Fruit fly (Drosophila melanogaster) whole organism, wandering third instar larva: ENCODE results near the gene CG13921.
A peak's percentile ranks its signal among the peaks of the same experiment; 100 is the strongest.

ENCODE experiments used
- Abd-B ChIP-seq: fragments of >200 bp; optimal IDR thresholded peaks from 2 replicates; lab custom pipeline; 2017; ENCODE audit warnings: missing biosample characterization, missing genetic modification characterization
- CG9705 ChIP-seq: fragments of 200-800 bp; sonication (Bioruptor generic); optimal IDR thresholded peaks from 2 replicates; lab custom pipeline; 2018; ENCODE audit warnings: missing biosample characterization, mild to moderate bottlenecking, missing genetic modification characterization
- CrebA ChIP-seq: fragments of 200-800 bp; sonication (Bioruptor generic); optimal IDR thresholded peaks from 2 replicates; lab custom pipeline; 2016; ENCODE audit warnings: missing biosample characterization, mild to moderate bottlenecking, missing genetic modification characterization, borderline replicate concordance
- Dif ChIP-seq: fragments of 200-275, 200-300 bp; sonication (Bioruptor generic); optimal IDR thresholded peaks from 2 replicates; lab custom pipeline; 2018; ENCODE audit warnings: missing biosample characterization, missing genetic modification characterization; ENCODE audit not compliant: partially characterized antibody
- GATAd ChIP-seq: sonication (Bioruptor generic); optimal IDR thresholded peaks from 2 replicates; lab custom pipeline; 2016; ENCODE audit warnings: missing biosample characterization, missing genetic modification characterization
- HLH106 ChIP-seq: fragments of 200-800 bp; optimal IDR thresholded peaks from 3 replicates; lab custom pipeline; 2019; ENCODE audit warnings: missing biosample characterization, mild to moderate bottlenecking, missing genetic modification characterization, moderate library complexity
- Hnf4 ChIP-seq: fragments of 200-800 bp; sonication (Bioruptor generic); optimal IDR thresholded peaks from 2 replicates; lab custom pipeline; 2016; ENCODE audit warnings: missing biosample characterization, mild to moderate bottlenecking, missing genetic modification characterization
- Hr78 ChIP-seq: fragments of >200 bp; optimal IDR thresholded peaks from 2 replicates; lab custom pipeline; 2017; ENCODE audit warnings: missing biosample characterization, missing genetic modification characterization
- Hr83 ChIP-seq: fragments of 200-300 bp; sonication (Bioruptor generic); optimal IDR thresholded peaks from 2 replicates; lab custom pipeline; 2016; ENCODE audit warnings: missing biosample characterization, mild to moderate bottlenecking, missing genetic modification characterization, moderate library complexity; ENCODE audit not compliant: poor library complexity, severe bottlenecking
- N ChIP-seq: fragments of >200 bp; optimal IDR thresholded peaks from 2 replicates; lab custom pipeline; 2018; ENCODE audit warnings: missing biosample characterization, missing external identifiers, missing genetic modification characterization
- OdsH ChIP-seq: fragments of 200-800 bp; sonication (Bioruptor generic); optimal IDR thresholded peaks from 2 replicates; lab custom pipeline; 2016; ENCODE audit warnings: missing biosample characterization, mild to moderate bottlenecking, missing genetic modification characterization
- Rel ChIP-seq, 2 experiments: fragments of 200-800 bp; sonication (Bioruptor generic) in 1 of 2; optimal IDR thresholded peaks; 2 replicates in 1 of 2; 3 replicates in 1 of 2; lab custom pipeline; 2016 to 2019; ENCODE audit warnings: mild to moderate bottlenecking in 2 of 2, missing biosample characterization in 2 of 2, missing genetic modification characterization in 2 of 2, moderate library complexity in 1 of 2
- Vsx2 ChIP-seq: fragments of 200-300, 225-300 bp; sonication (Bioruptor generic); optimal IDR thresholded peaks from 2 replicates; lab custom pipeline; 2018; ENCODE audit warnings: missing biosample characterization, missing genetic modification characterization; ENCODE audit not compliant: partially characterized antibody
- br ChIP-seq: fragments of 200-800 bp; sonication (Bioruptor generic); optimal IDR thresholded peaks from 2 replicates; lab custom pipeline; 2016; ENCODE audit warnings: missing biosample characterization, missing genetic modification characterization
- dl ChIP-seq, 2 experiments: fragments of 175-275, 200-275 bp in 1 of 2; fragments of 200-275 bp in 1 of 2; sonication (Bioruptor generic); optimal IDR thresholded peaks; lab custom pipeline; 2018; ENCODE audit warnings: mild to moderate bottlenecking in 2 of 2, missing biosample characterization in 2 of 2, missing genetic modification characterization in 2 of 2, moderate library complexity in 2 of 2; ENCODE audit not compliant: partially characterized antibody in 2 of 2, insufficient read depth in 1 of 2
- dsf ChIP-seq: sonication (Bioruptor generic); optimal IDR thresholded peaks from 2 replicates; lab custom pipeline; 2016; ENCODE audit warnings: missing biosample characterization, missing genetic modification characterization, borderline replicate concordance
- ey ChIP-seq: fragments of 200-800 bp; sonication (Bioruptor generic); optimal IDR thresholded peaks from 2 replicates; lab custom pipeline; 2016; ENCODE audit warnings: missing biosample characterization, missing genetic modification characterization
- foxo ChIP-seq, 2 experiments: fragments of 200-800 bp; sonication (Bioruptor generic); optimal IDR thresholded peaks; 2 replicates in 1 of 2; 3 replicates in 1 of 2; lab custom pipeline; 2016 to 2017; ENCODE audit warnings: missing biosample characterization in 2 of 2, missing genetic modification characterization in 2 of 2
- jim ChIP-seq: fragments of 175-275, 200-325 bp; sonication (Bioruptor generic); optimal IDR thresholded peaks from 2 replicates; lab custom pipeline; 2016; ENCODE audit warnings: missing biosample characterization, mild to moderate bottlenecking, missing genetic modification characterization
- psq ChIP-seq: fragments of 200-800 bp; sonication (Bioruptor generic); optimal IDR thresholded peaks from 3 replicates; lab custom pipeline; 2017; ENCODE audit warnings: missing biosample characterization, mild to moderate bottlenecking, missing genetic modification characterization, moderate library complexity
- rgr ChIP-seq: fragments of 200-800 bp; sonication (Bioruptor generic); optimal IDR thresholded peaks from 3 replicates; lab custom pipeline; 2016; ENCODE audit warnings: missing biosample characterization, mild to moderate bottlenecking, missing genetic modification characterization
- sage ChIP-seq: fragments of 200-800 bp; sonication (Bioruptor generic); optimal IDR thresholded peaks from 2 replicates; lab custom pipeline; 2016; ENCODE audit warnings: missing biosample characterization, mild to moderate bottlenecking, missing genetic modification characterization
- sv ChIP-seq: fragments of 200-800 bp; sonication (Bioruptor generic); optimal IDR thresholded peaks from 3 replicates; lab custom pipeline; 2016; ENCODE audit warnings: missing biosample characterization, missing genetic modification characterization
- woc ChIP-seq: sonication (Bioruptor generic); optimal IDR thresholded peaks from 2 replicates; lab custom pipeline; 2016; ENCODE audit warnings: missing biosample characterization, mild to moderate bottlenecking, missing genetic modification characterization

CG13921 gene

DNA sequence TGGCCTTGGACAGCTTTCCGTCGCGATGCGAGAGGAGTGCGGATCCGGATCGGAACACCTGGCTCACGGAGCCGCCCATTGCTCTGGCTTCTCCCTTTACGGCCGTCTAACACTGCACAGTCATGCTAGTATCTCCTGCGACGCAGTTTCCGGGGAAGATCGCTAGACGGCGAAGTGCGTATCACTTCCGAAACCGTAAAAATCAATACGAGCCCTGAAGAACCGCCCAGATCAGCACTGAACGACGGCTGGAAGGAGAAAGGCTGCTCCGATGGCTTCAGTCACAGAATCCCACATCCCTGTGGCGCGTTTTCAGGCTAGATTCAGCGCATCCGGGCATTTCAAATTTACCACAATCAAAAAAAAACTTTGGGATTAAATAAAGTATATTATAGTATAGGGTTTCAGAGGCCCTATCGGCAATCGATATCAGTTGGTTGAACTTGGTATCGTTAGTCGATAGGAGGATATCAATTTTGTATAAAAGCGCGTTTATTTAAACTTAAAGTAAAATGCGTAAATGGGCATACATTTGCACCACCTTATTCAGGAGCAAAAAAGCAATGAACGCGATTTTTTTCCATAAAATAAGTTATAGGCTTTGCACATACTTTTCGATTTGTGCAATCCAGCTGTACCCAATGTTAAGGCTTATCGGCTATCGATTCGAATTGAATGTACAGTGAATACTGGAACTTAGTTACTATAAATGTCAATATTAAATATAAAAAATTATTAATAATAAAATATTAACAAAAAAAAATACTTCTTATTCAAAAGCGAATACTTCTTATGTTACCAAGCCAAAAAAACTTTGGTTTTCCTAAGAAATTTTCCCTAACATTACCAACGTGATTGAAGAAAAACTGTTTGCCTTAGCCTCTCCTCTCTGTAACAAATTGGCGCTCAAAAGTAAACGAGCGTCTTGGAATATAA is 28.3 kb downstream of the CG13921 start, which contains the start of the genes CG13933 and PolD2 (continued):
- TF ChIP-seq GATAd: peak; percentile 87

DNA sequence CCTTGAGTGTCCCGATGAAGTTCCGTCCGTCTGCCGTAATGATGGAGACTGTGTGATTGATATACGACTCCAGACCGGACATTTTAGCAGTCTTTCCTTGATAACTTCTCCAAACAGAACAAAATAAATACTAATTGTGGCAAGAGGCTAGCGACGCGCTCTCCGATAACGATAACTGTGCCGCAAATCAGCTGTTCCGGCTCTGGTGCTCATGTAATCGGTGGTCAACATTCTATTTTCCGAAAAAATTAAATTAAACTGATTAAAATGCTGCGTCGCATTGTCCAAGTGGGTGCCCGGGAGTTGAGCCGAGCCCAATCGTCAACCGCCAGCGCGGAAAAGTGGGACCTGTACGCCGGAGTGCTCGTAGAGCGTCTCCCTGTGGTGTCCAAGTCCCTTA is 30.5 kb downstream of the CG13921 start, which contains the start of the genes CG2021 and mRpL46:
CG2021 (minus strand) TSS at position 163 of the 400 bp plus-strand sequence.
mRpL46 (plus strand) TSS at position 191 of the 400 bp plus-strand sequence.
- TF ChIP-seq CrebA (GFP tag; lab: Kevin White, UChicago): no peak
- no peak for TF ChIP-seq Hr83
- TF ChIP-seq Abd-B (GFP tag; lab: Kevin White, UChicago): no peak
- TF ChIP-seq Hnf4: no peak
- no peak for TF ChIP-seq Hr78 (GFP tag; lab: Kevin White, UChicago)
- TF ChIP-seq GATAd: no peak
- no peak for TF ChIP-seq rgr (GFP tag; lab: Kevin White, UChicago)

DNA sequence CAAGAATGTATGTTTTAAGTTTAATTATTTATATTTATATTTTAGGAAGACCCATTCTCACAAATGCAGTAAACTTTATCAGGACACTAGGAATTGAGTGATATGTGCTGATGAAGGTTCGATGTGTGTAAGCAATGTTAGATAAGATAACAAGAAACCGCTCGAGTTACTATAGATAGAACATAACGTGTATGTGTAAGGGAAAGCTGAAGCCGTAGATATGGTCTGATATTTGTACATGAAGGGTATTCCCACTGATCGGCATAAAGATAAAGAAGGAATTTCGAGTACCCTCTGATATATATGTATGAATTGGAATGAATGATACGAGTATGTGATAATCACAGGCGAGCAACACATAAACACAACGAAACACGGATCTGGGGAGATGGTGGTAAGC is 37.4 kb downstream of the CG13921 start:
- TF ChIP-seq Dif (GFP tag; lab: Kevin White, UChicago) (no peak), Rel (GFP tag; optimal IDR thresholded peaks at IDR 0.05; lab: Kevin White, UChicago) (no peak), Rel (tag; optimal IDR thresholded peaks at IDR 0.05; lab: Kevin White, UChicago) (peak; percentile 91)
- TF ChIP-seq, all 38 proteins: peak for 1

DNA sequence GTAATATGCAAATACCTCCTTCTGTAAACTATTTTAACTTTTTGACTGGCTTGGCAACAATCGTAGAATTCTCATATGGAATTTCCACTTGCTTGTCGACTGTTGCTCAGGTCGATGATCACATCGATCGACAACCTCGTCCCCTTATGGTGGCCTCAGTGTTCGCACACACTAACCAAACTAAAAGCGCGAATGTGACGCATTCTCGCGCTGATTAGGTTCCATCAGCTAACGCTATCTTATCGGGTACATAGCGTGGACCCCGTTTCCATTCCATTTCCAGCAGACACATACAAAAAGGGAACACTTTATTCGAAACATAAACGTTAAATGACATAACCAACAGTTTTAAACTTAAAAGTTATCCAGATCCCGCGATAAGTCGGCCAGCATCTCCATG is 42.6 kb downstream of the CG13921 start:
- TF ChIP-seq dl (GFP tag; optimal IDR thresholded peaks at IDR 0.05; lab: Kevin White, UChicago; ENCODE audit: insufficient read depth in 1 of 2, partially characterized antibody in 2 of 2): no peak
- TF ChIP-seq CG9705: no peak
- TF ChIP-seq sv (GFP tag; lab: Kevin White, UChicago): no peak
- no peak for TF ChIP-seq dsf (GFP tag; lab: Kevin White, UChicago)
- TF ChIP-seq GATAd: no peak
- no peak for TF ChIP-seq ey (GFP tag; lab: Kevin White, UChicago)
- no peak for TF ChIP-seq Vsx2 (GFP tag; lab: Kevin White, UChicago)
- TF ChIP-seq OdsH (GFP tag; lab: Kevin White, UChicago): no peak
- TF ChIP-seq jim: no peak
- TF ChIP-seq Hnf4: no peak
- no peak for TF ChIP-seq HLH106 (tag; lab: Kevin White, UChicago)
- no peak for TF ChIP-seq N (GFP tag; lab: Kevin White, UChicago)
- no peak for TF ChIP-seq br
- no peak for TF ChIP-seq psq (GFP tag; lab: Kevin White, UChicago)

dm6 chr3L:1794164-1794942 is 47.6 kb downstream of the CG13921 start:
- TF ChIP-seq Dif (GFP tag; lab: Kevin White, UChicago) (peak; percentile 68), CrebA (GFP tag; lab: Kevin White, UChicago) (no peak), psq (GFP tag; lab: Kevin White, UChicago) (no peak), Rel (GFP tag; optimal IDR thresholded peaks at IDR 0.05; lab: Kevin White, UChicago) (no peak), Rel (tag; optimal IDR thresholded peaks at IDR 0.05; lab: Kevin White, UChicago) (peak; percentile 28), Abd-B (GFP tag; lab: Kevin White, UChicago) (no peak), woc (GFP tag; lab: Kevin White, UChicago) (no peak), dl (GFP tag; optimal IDR thresholded peaks at IDR 0.05; lab: Kevin White, UChicago; ENCODE audit: insufficient read depth in 1 of 2, partially characterized antibody in 2 of 2) (peak in 1 of 2 experiments; percentile 37), sage (GFP tag; lab: Kevin White, UChicago) (no peak), foxo (GFP tag; optimal IDR thresholded peaks at IDR 0.05; lab: Kevin White, UChicago) (no peak)
